Worm (Caenorhabditis elegans) whole organism, midembryonic: ENCODE results near the gene zmp-5.

Experiments used
- T22C8.4 ChIP-seq: fragments of 200-800 bp; sonication (Bioruptor generic); IDR thresholded peaks from 2 replicates; pipeline ENCODE4 v1.3.6; 2022; ENCODE audit warnings: missing genetic modification characterization, missing compliant biosample characterization
- cog-1 ChIP-seq: sonication (generic microtip); optimal IDR thresholded peaks from 2 replicates; lab custom pipeline; 2016; ENCODE audit warnings: missing genetic modification characterization, missing compliant biosample characterization
- flt-1 ChIP-seq: fragments of 200-800 bp; sonication (Bioruptor generic); IDR thresholded peaks from 2 replicates; pipeline ENCODE4 v1.3.6; 2022; ENCODE audit warnings: missing genetic modification characterization, missing compliant biosample characterization
- klf-2 ChIP-seq: fragments of 200-800 bp; sonication (Bioruptor generic); conservative IDR thresholded peaks from 2 replicates; pipeline ENCODE4 v1.3.6; 2022; ENCODE audit warnings: missing genetic modification reagents, missing genetic modification characterization, missing compliant biosample characterization
- med-1 ChIP-seq: sonication (generic microtip); optimal IDR thresholded peaks from 2 replicates; lab custom pipeline; 2017; ENCODE audit warnings: missing genetic modification characterization, mild to moderate bottlenecking, missing compliant biosample characterization, antibody characterized with exemption, missing genetic modification reagents; ENCODE audit not compliant: insufficient read depth
- ref-1 ChIP-seq: fragments of 200-800 bp; sonication (Bioruptor generic); conservative IDR thresholded peaks from 2 replicates; pipeline ENCODE4 v1.3.6; 2022; ENCODE audit warnings: missing genetic modification reagents, missing genetic modification characterization, missing compliant biosample characterization
- tab-1 ChIP-seq: fragments of 200-800 bp; sonication (Bioruptor generic); IDR thresholded peaks from 2 replicates; pipeline ENCODE4 v1.3.6; 2022; ENCODE audit warnings: missing genetic modification characterization, missing compliant biosample characterization
- ztf-23 ChIP-seq: fragments of 200-800 bp; sonication (Bioruptor generic); IDR thresholded peaks from 2 replicates; pipeline ENCODE4 v1.3.6; 2022; ENCODE audit warnings: missing genetic modification reagents, missing genetic modification characterization, missing compliant biosample characterization
- ztf-29 ChIP-seq: fragments of 200-800 bp; sonication (Bioruptor generic); IDR thresholded peaks from 2 replicates; pipeline ENCODE4 v1.3.6; 2022; ENCODE audit warnings: missing genetic modification reagents, missing genetic modification characterization, missing compliant biosample characterization

ce11 chrX:12627797-12628196, 19.1 kb upstream of the zmp-5 start:
- TF ChIP-seq T22C8.4 (GFP tag; lab: Robert Waterston, UW) (no peak), ref-1 (no peak), flt-1 (no peak), tab-1 (no peak), klf-2 (GFP tag; lab: Robert Waterston, UW) (no peak), ztf-29 (GFP tag; lab: Robert Waterston, UW) (no peak), cog-1 (tag; lab: Kevin White, UChicago) (no peak), ztf-23 (GFP tag; lab: Robert Waterston, UW) (no peak), med-1 (GFP tag; lab: Kevin White, UChicago) (no peak)
